Worm (Caenorhabditis elegans): ENCODE measurements around the gene spp-9.

Gene spp-9

DNA sequence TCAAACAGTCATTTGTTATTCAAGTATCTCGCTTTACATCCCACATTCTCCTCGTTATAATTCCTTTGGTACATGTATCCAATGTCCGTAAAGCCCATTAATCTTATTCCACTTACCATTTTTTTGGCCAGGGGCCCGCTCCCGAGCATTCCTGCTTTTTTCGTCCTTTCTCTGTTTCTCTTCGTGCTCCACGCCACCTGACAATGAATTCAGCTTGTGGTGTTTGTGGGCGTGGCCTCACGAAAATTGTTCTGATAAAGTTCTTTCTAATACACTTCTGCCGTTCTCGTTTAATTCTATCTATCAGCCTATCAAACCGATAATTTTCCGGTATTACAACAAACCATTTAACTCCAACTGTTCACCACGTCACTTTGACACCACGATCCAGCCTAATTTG, 7.6 kb upstream of the spp-9 start:
- TF ChIP-seq T26A8.4 (GFP tag; IDR thresholded peaks at IDR 0.05), result no peak
- no peak for TF ChIP-seq nhr-111 (GFP tag; optimal IDR thresholded peaks at IDR 0.05)
- TF ChIP-seq lin-15B (tag; optimal IDR thresholded peaks at IDR 0.05), result no peak
- TF ChIP-seq hlh-11 (tag; optimal IDR thresholded peaks at IDR 0.05), result peak; percentile 27
- peak; percentile 2 for TF ChIP-seq mes-2 (tag; optimal IDR thresholded peaks at IDR 0.05; ENCODE audit: poor library complexity, severe bottlenecking)
- TF ChIP-seq dmd-6 (GFP tag; IDR thresholded peaks at IDR 0.05), result peak; percentile 41
- TF ChIP-seq unc-62 (GFP tag; optimal IDR thresholded peaks at IDR 0.05 in 1 of 2), result peak in 1 of 2 experiments; percentile 50
- TF ChIP-seq unc-62 (tag; optimal IDR thresholded peaks at IDR 0.05), result no peak
- TF ChIP-seq hlh-30 (tag; optimal IDR thresholded peaks at IDR 0.05; ENCODE audit: insufficient read depth), result peak; percentile 58

DNA sequence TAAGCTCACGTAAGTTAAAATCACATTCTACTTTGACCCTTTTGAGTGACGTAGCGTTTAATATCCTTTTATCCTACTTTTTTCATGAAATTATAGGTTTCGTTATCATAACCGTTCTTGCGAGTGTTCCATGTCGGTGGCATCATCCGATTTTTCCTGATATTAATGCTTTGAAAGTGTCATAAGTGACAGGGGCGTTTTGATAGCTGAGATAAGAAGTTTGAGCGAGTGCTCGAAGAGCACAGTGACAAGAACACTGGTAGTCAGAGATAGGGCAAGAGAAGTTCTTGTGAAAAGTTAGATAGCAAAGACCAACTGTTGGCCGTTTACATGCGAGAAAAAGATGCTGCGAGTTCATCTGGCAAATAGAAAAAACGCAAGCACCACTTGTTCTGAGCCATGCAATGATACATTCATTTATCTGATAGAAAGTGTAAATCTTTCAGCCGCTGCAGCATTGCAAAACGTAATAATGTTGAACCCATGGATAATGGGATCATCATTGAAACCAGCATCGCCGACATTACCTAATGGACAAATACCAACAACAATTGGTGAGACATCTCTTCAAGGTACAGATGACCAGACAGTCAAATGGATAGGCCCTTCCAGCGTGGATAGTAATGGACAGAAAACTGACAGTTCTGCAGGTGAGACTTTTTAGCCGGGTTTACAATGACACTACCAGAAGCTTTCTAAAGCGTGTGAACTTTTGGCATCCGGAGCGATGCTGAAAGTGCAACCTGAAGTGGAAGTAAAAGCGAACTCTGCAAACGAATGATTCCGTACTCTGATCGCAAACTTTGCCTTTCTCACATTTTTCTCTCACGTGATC, 6.4 kb upstream of the spp-9 start:
- no peak for TF ChIP-seq Y5F2A.4 (GFP tag; optimal IDR thresholded peaks at IDR 0.05)
- TF ChIP-seq gei-8 (GFP tag; optimal IDR thresholded peaks at IDR 0.05), result no peak
- no peak for TF ChIP-seq ama-1 (optimal IDR thresholded peaks at IDR 0.05)
- TF ChIP-seq dmd-6 (GFP tag; IDR thresholded peaks at IDR 0.05), result peak; percentile 94
- no peak for TF ChIP-seq unc-130 (GFP tag; optimal IDR thresholded peaks at IDR 0.05)
- TF ChIP-seq cey-2 (tag; optimal IDR thresholded peaks at IDR 0.05; ENCODE audit: borderline replicate concordance, insufficient read depth), result no peak
- TF ChIP-seq egl-43 (GFP tag; IDR thresholded peaks at IDR 0.05), result no peak
- TF ChIP-seq arid-1 (GFP tag; conservative IDR thresholded peaks at IDR 0.05), result no peak
- TF ChIP-seq T26A8.4 (GFP tag; IDR thresholded peaks at IDR 0.05), result no peak
- TF ChIP-seq nhr-28 (tag; optimal IDR thresholded peaks at IDR 0.05), result peak; percentile 87
- no peak for TF ChIP-seq zfp-2 (tag; optimal IDR thresholded peaks at IDR 0.05)
- TF ChIP-seq F37D6.2 (tag; optimal IDR thresholded peaks at IDR 0.05), result no peak
- TF ChIP-seq mdl-1 (tag; optimal IDR thresholded peaks at IDR 0.05), result no peak
- TF ChIP-seq dmd-8 (GFP tag; IDR thresholded peaks at IDR 0.05), result no peak
- peak; percentile 21 for TF ChIP-seq egl-27 (tag; optimal IDR thresholded peaks at IDR 0.05)
- TF ChIP-seq duxl-1 (tag; optimal IDR thresholded peaks at IDR 0.05; ENCODE audit: poor library complexity), result no peak
- TF ChIP-seq aha-1 (tag), result peak; percentile 91
- TF ChIP-seq lin-29 (GFP tag; IDR thresholded peaks at IDR 0.05), result no peak
- no peak for TF ChIP-seq nhr-11 (tag; optimal IDR thresholded peaks at IDR 0.05)
- no peak for TF ChIP-seq madf-5 (GFP tag; IDR thresholded peaks at IDR 0.05)
- no peak for TF ChIP-seq zip-11 (GFP tag; IDR thresholded peaks at IDR 0.05)
- no peak for TF ChIP-seq T20F7.1 (GFP tag; optimal IDR thresholded peaks at IDR 0.05)
- no peak for TF ChIP-seq F10B5.3 (tag; optimal IDR thresholded peaks at IDR 0.05)
- TF ChIP-seq unc-62 (GFP tag; optimal IDR thresholded peaks at IDR 0.05 in 1 of 2), result peak in 1 of 2 experiments; percentile 93
- no peak for TF ChIP-seq unc-62 (tag; optimal IDR thresholded peaks at IDR 0.05)
- TF ChIP-seq nhr-48 (tag; optimal IDR thresholded peaks at IDR 0.05), result no peak
- no peak for TF ChIP-seq aly-2 (tag; optimal IDR thresholded peaks at IDR 0.05)
- no peak for TF ChIP-seq Y75B8A.6 (GFP tag; IDR thresholded peaks at IDR 0.05)
- no peak for TF ChIP-seq lir-3 (tag; optimal IDR thresholded peaks at IDR 0.05)
- TF ChIP-seq daf-19 (GFP tag; conservative IDR thresholded peaks at IDR 0.05), result no peak
- TF ChIP-seq dve-1 (tag; optimal IDR thresholded peaks at IDR 0.05; ENCODE audit: insufficient read depth), result peak; percentile 91
- TF ChIP-seq ces-1 (GFP tag; optimal IDR thresholded peaks at IDR 0.05), result no peak
- TF ChIP-seq hlh-30 (tag; optimal IDR thresholded peaks at IDR 0.05; ENCODE audit: insufficient read depth), result peak; percentile 49
- no peak for TF ChIP-seq ceh-44 (GFP tag; IDR thresholded peaks at IDR 0.05)
- TF ChIP-seq sdz-12 (GFP tag; optimal IDR thresholded peaks at IDR 0.05), result no peak
- TF ChIP-seq hif-1 (tag; optimal IDR thresholded peaks at IDR 0.05), result no peak
- no peak for TF ChIP-seq nhr-76 (tag; optimal IDR thresholded peaks at IDR 0.05)
- no peak for TF ChIP-seq jun-1 (tag; optimal IDR thresholded peaks at IDR 0.05)
- TF ChIP-seq set-16 (GFP tag; IDR thresholded peaks at IDR 0.05), result no peak
- TF ChIP-seq Y105C5A.15 (GFP tag; IDR thresholded peaks at IDR 0.05), result no peak
- TF ChIP-seq hlh-11 (tag; optimal IDR thresholded peaks at IDR 0.05), result peak; percentile 84
- no peak for TF ChIP-seq ceh-62 (tag; optimal IDR thresholded peaks at IDR 0.05)
- TF ChIP-seq vab-7 (GFP tag; IDR thresholded peaks at IDR 0.05), result no peak

Data from whole organism, L4 larva.